Worm (Caenorhabditis elegans) whole organism, L2 larva: ENCODE results near the gene srbc-60.

Experiments
- C34F6.9 ChIP-seq: fragments of 150-350 bp; optimal IDR thresholded peaks from 2 replicates; lab custom pipeline; 2014; ENCODE audit warnings: missing biosample characterization, missing genetic modification characterization
- F13H6.1 ChIP-seq: sonication (generic microtip); optimal IDR thresholded peaks from 2 replicates; lab custom pipeline; 2016; ENCODE audit warnings: missing genetic modification characterization, missing compliant biosample characterization
- R02D3.7 ChIP-seq: fragments of 150-350 bp; optimal IDR thresholded peaks from 2 replicates; lab custom pipeline; 2014; ENCODE audit warnings: missing biosample characterization, missing genetic modification characterization
- Y55F3AM.14 ChIP-seq: fragments of 200-800 bp; sonication (Bioruptor generic); optimal IDR thresholded peaks from 2 replicates; lab custom pipeline; 2018; ENCODE audit warnings: mild to moderate bottlenecking, missing genetic modification characterization, missing compliant biosample characterization
- ZK546.5 ChIP-seq: sonication (generic microtip); optimal IDR thresholded peaks from 2 replicates; lab custom pipeline; 2017; ENCODE audit warnings: missing biosample characterization, missing genetic modification characterization
- alr-1 ChIP-seq: fragments of 150-350 bp; optimal IDR thresholded peaks from 2 replicates; lab custom pipeline; 2014; ENCODE audit warnings: missing biosample characterization, missing genetic modification characterization
- aly-2 ChIP-seq: fragments of 150-350 bp; optimal IDR thresholded peaks from 2 replicates; lab custom pipeline; 2014; ENCODE audit warnings: missing biosample characterization, missing genetic modification characterization
- ama-1 ChIP-seq: fragments of 150-350 bp; optimal IDR thresholded peaks from 2 replicates; lab custom pipeline; 2018; ENCODE audit warnings: inconsistent platforms
- blmp-1 ChIP-seq: sonication (generic microtip); optimal IDR thresholded peaks from 2 replicates; lab custom pipeline; 2017; ENCODE audit warnings: missing genetic modification characterization, mild to moderate bottlenecking, missing compliant biosample characterization, antibody characterized with exemption, moderate library complexity; ENCODE audit not compliant: insufficient read depth
- ceh-16 ChIP-seq: fragments of 150-350 bp; optimal IDR thresholded peaks from 2 replicates; lab custom pipeline; 2014; ENCODE audit warnings: missing biosample characterization, missing genetic modification characterization
- ceh-82 ChIP-seq: fragments of 150-350 bp; optimal IDR thresholded peaks from 2 replicates; lab custom pipeline; 2014; ENCODE audit warnings: missing biosample characterization, missing genetic modification characterization
- crh-2 ChIP-seq: sonication (generic microtip); optimal IDR thresholded peaks from 2 replicates; lab custom pipeline; 2017; ENCODE audit warnings: missing biosample characterization, missing genetic modification characterization
- dmd-4 ChIP-seq: sonication (generic microtip); optimal IDR thresholded peaks from 2 replicates; lab custom pipeline; 2017; ENCODE audit warnings: missing biosample characterization, missing genetic modification characterization
- egl-27 ChIP-seq: sonication (generic microtip); optimal IDR thresholded peaks from 3 replicates; lab custom pipeline; 2017; ENCODE audit warnings: missing biosample characterization, missing genetic modification reagents, missing genetic modification characterization
- elt-1 ChIP-seq: fragments of 150-350 bp; optimal IDR thresholded peaks from 2 replicates; lab custom pipeline; 2014; ENCODE audit warnings: missing biosample characterization, missing genetic modification characterization
- elt-3 ChIP-seq: sonication (generic microtip); optimal IDR thresholded peaks from 2 replicates; lab custom pipeline; 2017; ENCODE audit warnings: missing biosample characterization, missing genetic modification characterization
- fos-1 ChIP-seq: fragments of 150-350 bp; optimal IDR thresholded peaks from 2 replicates; lab custom pipeline; 2014; ENCODE audit warnings: missing biosample characterization, missing genetic modification characterization
- gmeb-1 ChIP-seq: fragments of 150-350 bp; optimal IDR thresholded peaks from 2 replicates; lab custom pipeline; 2014; ENCODE audit warnings: missing biosample characterization, missing genetic modification characterization
- lin-11 ChIP-seq: fragments of 150-350 bp; sonication (generic microtip); optimal IDR thresholded peaks from 2 replicates; lab custom pipeline; 2014; ENCODE audit warnings: missing biosample characterization, missing genetic modification characterization, inconsistent platforms, mixed read lengths
- lin-13 ChIP-seq: fragments of 150-350 bp; optimal IDR thresholded peaks from 2 replicates; lab custom pipeline; 2014; ENCODE audit warnings: missing biosample characterization, missing genetic modification reagents, missing genetic modification characterization
- lsy-2 ChIP-seq, 2 experiments: fragments of 150-350 bp in 1 of 2; sonication (generic microtip) in 1 of 2; optimal IDR thresholded peaks; 2 replicates each; lab custom pipeline; 2014 to 2017; ENCODE audit warnings: missing biosample characterization in 2 of 2, missing genetic modification characterization in 2 of 2
- mab-5 ChIP-seq: fragments of 150-350 bp; optimal IDR thresholded peaks from 2 replicates; lab custom pipeline; 2014; ENCODE audit warnings: missing biosample characterization, missing genetic modification characterization
- mbf-1 ChIP-seq: sonication (generic microtip); optimal IDR thresholded peaks from 2 replicates; lab custom pipeline; 2017; ENCODE audit warnings: missing biosample characterization, missing genetic modification characterization
- mdl-1 ChIP-seq, 2 experiments: fragments of 150-350 bp in 1 of 2; sonication (generic microtip) in 1 of 2; optimal IDR thresholded peaks; 2 replicates each; lab custom pipeline; 2017; ENCODE audit warnings: missing biosample characterization in 2 of 2, missing genetic modification characterization in 2 of 2
- nhr-10 ChIP-seq: sonication (generic microtip); optimal IDR thresholded peaks from 2 replicates; lab custom pipeline; 2017; ENCODE audit warnings: missing biosample characterization, missing genetic modification characterization
- nhr-11 ChIP-seq: fragments of 150-350 bp; optimal IDR thresholded peaks from 2 replicates; lab custom pipeline; 2014; ENCODE audit warnings: missing biosample characterization, missing genetic modification characterization
- nhr-12 ChIP-seq: fragments of 150-350 bp; optimal IDR thresholded peaks from 2 replicates; lab custom pipeline; 2014; ENCODE audit warnings: missing biosample characterization, missing genetic modification characterization
- nhr-21 ChIP-seq: fragments of 150-350 bp; optimal IDR thresholded peaks from 2 replicates; lab custom pipeline; 2014; ENCODE audit warnings: missing biosample characterization, missing genetic modification characterization
- nhr-23 ChIP-seq: fragments of 150-350 bp; optimal IDR thresholded peaks from 2 replicates; lab custom pipeline; 2014; ENCODE audit warnings: missing biosample characterization, missing genetic modification reagents, missing genetic modification characterization
- nhr-237 ChIP-seq: fragments of 150-350 bp; optimal IDR thresholded peaks from 2 replicates; lab custom pipeline; 2014; ENCODE audit warnings: missing biosample characterization, missing genetic modification characterization
- nhr-25 ChIP-seq: fragments of 150-350 bp; sonication (generic microtip); optimal IDR thresholded peaks from 3 replicates; lab custom pipeline; 2014; ENCODE audit warnings: missing biosample characterization, missing genetic modification characterization
- nhr-6 ChIP-seq: fragments of 150-350 bp; optimal IDR thresholded peaks from 2 replicates; lab custom pipeline; 2014; ENCODE audit warnings: missing biosample characterization, missing genetic modification characterization
- nhr-77 ChIP-seq: fragments of 150-350 bp; optimal IDR thresholded peaks from 2 replicates; lab custom pipeline; 2014; ENCODE audit warnings: missing biosample characterization, missing genetic modification characterization
- peb-1 ChIP-seq: fragments of 150-350 bp; optimal IDR thresholded peaks from 2 replicates; lab custom pipeline; 2014; ENCODE audit warnings: missing biosample characterization, missing genetic modification characterization
- sem-4 ChIP-seq: fragments of 150-350 bp; optimal IDR thresholded peaks from 2 replicates; lab custom pipeline; 2014; ENCODE audit warnings: missing biosample characterization, missing genetic modification reagents, missing genetic modification characterization
- skn-1 ChIP-seq: sonication (generic microtip); optimal IDR thresholded peaks from 2 replicates; lab custom pipeline; 2017; ENCODE audit warnings: missing biosample characterization, missing genetic modification characterization
- sma-3 ChIP-seq: sonication (generic microtip); optimal IDR thresholded peaks from 2 replicates; lab custom pipeline; 2016; ENCODE audit warnings: missing genetic modification reagents, missing genetic modification characterization, missing compliant biosample characterization
- sma-9 ChIP-seq, 2 experiments: fragments of 150-350 bp in 1 of 2; sonication (generic microtip) in 1 of 2; optimal IDR thresholded peaks; 2 replicates each; lab custom pipeline; 2014 to 2016; ENCODE audit warnings: missing genetic modification characterization in 2 of 2, mild to moderate bottlenecking in 1 of 2, missing biosample characterization in 1 of 2, missing compliant biosample characterization in 1 of 2, missing genetic modification reagents in 1 of 2, moderate library complexity in 1 of 2
- snpc-4 ChIP-seq: fragments of 150-350 bp; optimal IDR thresholded peaks from 2 replicates; lab custom pipeline; 2014; ENCODE audit warnings: missing biosample characterization, missing genetic modification characterization
- unc-39 ChIP-seq: fragments of 150-350 bp; optimal IDR thresholded peaks from 2 replicates; lab custom pipeline; 2014; ENCODE audit warnings: missing biosample characterization, missing genetic modification characterization
- unc-55 ChIP-seq: fragments of 150-350 bp; sonication (generic microtip); optimal IDR thresholded peaks from 3 replicates; lab custom pipeline; 2014; ENCODE audit warnings: missing biosample characterization, missing genetic modification reagents, missing genetic modification characterization
- unc-62 ChIP-seq: fragments of 150-350 bp; optimal IDR thresholded peaks from 2 replicates; lab custom pipeline; 2014; ENCODE audit warnings: missing biosample characterization, missing genetic modification reagents, missing genetic modification characterization
- zag-1 ChIP-seq: fragments of 150-350 bp; optimal IDR thresholded peaks from 2 replicates; lab custom pipeline; 2014; ENCODE audit warnings: missing biosample characterization, missing genetic modification characterization
- ztf-1 ChIP-seq: fragments of 200-800 bp; sonication (Bioruptor generic); conservative IDR thresholded peaks from 2 replicates; pipeline ENCODE4 v1.3.6; 2022; ENCODE audit warnings: missing genetic modification characterization, missing compliant biosample characterization
- ztf-11 ChIP-seq: sonication (generic microtip); optimal IDR thresholded peaks from 2 replicates; lab custom pipeline; 2017; ENCODE audit warnings: missing biosample characterization, missing genetic modification characterization
- ztf-4 ChIP-seq: fragments of 150-350 bp; optimal IDR thresholded peaks from 2 replicates; lab custom pipeline; 2014; ENCODE audit warnings: missing biosample characterization, missing genetic modification characterization

Gene srbc-60

DNA sequence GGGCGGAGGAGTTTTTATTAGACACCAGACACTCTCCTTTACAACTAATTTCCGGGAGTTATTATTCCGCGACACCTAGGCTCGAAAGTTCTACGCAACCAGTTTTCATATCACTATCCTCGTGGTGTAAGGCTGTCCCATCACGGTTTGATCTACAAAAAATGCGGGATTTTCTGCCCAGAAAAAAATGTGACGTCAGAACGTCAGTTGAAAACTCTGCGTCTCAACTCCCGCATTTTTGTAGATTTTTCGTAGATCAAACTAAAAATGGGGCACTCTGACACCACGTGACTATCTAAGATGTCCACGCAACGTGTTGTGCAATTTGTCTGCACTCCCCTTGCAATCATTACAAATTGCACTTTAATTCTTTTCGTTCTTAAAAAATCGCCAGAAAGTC, 15.4 kb upstream of the srbc-60 start, which contains the start of gene str-238:
Gene str-238, plus strand, starts transcription at position 301 of the 400 bp plus-strand sequence.
- no peak for TF ChIP-seq lin-13 (GFP tag; lab: Kevin White, UChicago)
- TF ChIP-seq unc-62 (GFP tag; lab: Kevin White, UChicago), result no peak
- TF ChIP-seq unc-55 (GFP tag; lab: Kevin White, UChicago), result no peak
- TF ChIP-seq nhr-25 (tag; lab: Kevin White, UChicago), result no peak
- TF ChIP-seq zag-1 (tag; lab: Kevin White, UChicago), result no peak
- TF ChIP-seq unc-39 (tag; lab: Kevin White, UChicago), result no peak
- no peak for TF ChIP-seq egl-27 (tag; lab: Kevin White, UChicago)
- TF ChIP-seq nhr-77 (tag; lab: Kevin White, UChicago), result no peak
- TF ChIP-seq ceh-16 (tag; lab: Kevin White, UChicago), result no peak
- TF ChIP-seq peb-1 (tag; lab: Kevin White, UChicago), result no peak
- TF ChIP-seq, all 48 proteins: peak for 0

DNA sequence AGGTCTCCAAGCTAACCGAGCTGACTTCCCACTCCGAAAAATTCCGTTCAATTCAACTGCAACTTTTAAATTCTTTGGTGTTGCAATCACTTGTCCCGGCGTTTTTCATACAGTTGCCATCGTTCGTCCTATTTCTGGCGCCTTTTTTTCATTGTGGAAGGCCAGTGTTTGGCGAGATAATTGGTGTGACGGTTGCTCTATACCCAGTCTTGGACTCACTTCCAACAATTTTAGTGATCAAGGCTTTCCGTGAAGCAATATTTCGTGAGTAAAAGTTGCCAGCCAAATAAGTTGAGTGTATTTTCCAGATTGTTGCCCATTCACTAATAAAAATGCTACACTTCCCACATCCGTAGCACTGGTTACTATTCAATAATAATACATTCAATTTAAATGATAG, 7.9 kb upstream of the srbc-60 start:
- TF ChIP-seq nhr-11 (tag; lab: Kevin White, UChicago) (no peak), F13H6.1 (no peak), nhr-10 (tag; lab: Kevin White, UChicago) (no peak), nhr-77 (tag; lab: Kevin White, UChicago) (no peak), sem-4 (tag; lab: Kevin White, UChicago) (no peak), nhr-237 (tag; lab: Kevin White, UChicago) (no peak), elt-3 (tag; lab: Kevin White, UChicago) (no peak), ceh-16 (tag; lab: Kevin White, UChicago) (no peak), sma-3 (GFP tag; lab: Kevin White, UChicago) (no peak), ZK546.5 (tag; lab: Kevin White, UChicago) (no peak), ztf-1 (GFP tag; lab: Robert Waterston, UW) (no peak), Y55F3AM.14 (no peak), R02D3.7 (tag; lab: Kevin White, UChicago) (no peak), C34F6.9 (tag; lab: Kevin White, UChicago) (no peak), dmd-4 (no peak), aly-2 (tag; lab: Kevin White, UChicago) (no peak)

DNA sequence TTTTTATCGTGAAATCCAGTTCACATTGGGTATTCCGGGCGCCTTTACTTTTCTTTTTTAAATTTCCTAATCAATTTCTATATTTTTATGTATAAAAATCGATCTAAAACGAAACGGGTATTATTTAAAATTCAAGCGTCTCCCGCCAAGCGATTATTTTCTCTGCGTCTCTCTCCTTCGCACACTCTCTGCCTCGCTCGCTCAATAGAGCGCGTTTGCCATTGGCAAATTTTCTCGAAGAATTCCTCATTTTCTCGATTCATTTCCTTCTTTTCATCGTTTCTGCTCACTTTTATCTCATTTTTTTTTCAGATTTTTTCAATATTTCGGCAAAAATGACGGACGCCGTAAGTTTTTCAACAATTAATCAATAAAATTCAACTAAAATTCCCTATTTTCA, 6.8 kb upstream of the srbc-60 start, which contains the start of gene sti-1:
Gene sti-1, plus strand, starts transcription at position 263 of the 400 bp plus-strand sequence.
- no peak for TF ChIP-seq mbf-1 (tag; lab: Kevin White, UChicago)
- no peak for TF ChIP-seq ZK546.5 (tag; lab: Kevin White, UChicago)
- TF ChIP-seq nhr-10 (tag; lab: Kevin White, UChicago), result no peak
- no peak for TF ChIP-seq Y55F3AM.14
- peak; percentile 72 for TF ChIP-seq egl-27 (tag; lab: Kevin White, UChicago)
- peak; percentile 66 for TF ChIP-seq fos-1 (tag; lab: Kevin White, UChicago)
- no peak for TF ChIP-seq dmd-4
- peak; percentile 90 for TF ChIP-seq sma-3 (GFP tag; lab: Kevin White, UChicago)
- TF ChIP-seq skn-1 (tag; lab: Kevin White, UChicago), result no peak
- TF ChIP-seq nhr-23 (tag; lab: Kevin White, UChicago), result no peak
- TF ChIP-seq ama-1 (lab: Kevin White, UChicago), result peak; percentile 55
- TF ChIP-seq unc-55 (GFP tag; lab: Kevin White, UChicago), result peak; percentile 89
- TF ChIP-seq gmeb-1 (tag; lab: Kevin White, UChicago), result peak; percentile 98
- TF ChIP-seq R02D3.7 (tag; lab: Kevin White, UChicago), result peak; percentile 1
- no peak for TF ChIP-seq elt-3 (tag; lab: Kevin White, UChicago)
- no peak for TF ChIP-seq zag-1 (tag; lab: Kevin White, UChicago)
- TF ChIP-seq nhr-21 (tag; lab: Kevin White, UChicago), result peak; percentile 81
- peak; percentile 22 for TF ChIP-seq ceh-82 (tag; lab: Kevin White, UChicago)
- no peak for TF ChIP-seq nhr-77 (tag; lab: Kevin White, UChicago)
- peak; percentile 88 for TF ChIP-seq lin-13 (GFP tag; lab: Kevin White, UChicago)
- peak; percentile 79 for TF ChIP-seq lin-11 (tag; lab: Kevin White, UChicago)
- TF ChIP-seq alr-1 (tag; lab: Kevin White, UChicago), result no peak
- peak; percentile 64 to 90 for TF ChIP-seq lsy-2 (tag; optimal IDR thresholded peaks at IDR 0.05; lab: Kevin White, UChicago)
- no peak for TF ChIP-seq ceh-16 (tag; lab: Kevin White, UChicago)
- peak; percentile 89 for TF ChIP-seq sma-9 (GFP tag; optimal IDR thresholded peaks at IDR 0.05; lab: Kevin White, UChicago)
- TF ChIP-seq sma-9 (tag; optimal IDR thresholded peaks at IDR 0.05; lab: Kevin White, UChicago), result no peak
- TF ChIP-seq elt-1 (tag; lab: Kevin White, UChicago), result no peak
- TF ChIP-seq ztf-11 (tag; lab: Kevin White, UChicago), result no peak
- peak; percentile 9 for TF ChIP-seq unc-62 (GFP tag; lab: Kevin White, UChicago)
- TF ChIP-seq snpc-4, result peak; percentile 35
- no peak for TF ChIP-seq ztf-1 (GFP tag; lab: Robert Waterston, UW)
- TF ChIP-seq nhr-6 (tag; lab: Kevin White, UChicago), result peak; percentile 66
- TF ChIP-seq nhr-12, result no peak
- TF ChIP-seq peb-1 (tag; lab: Kevin White, UChicago), result no peak
- TF ChIP-seq ztf-4 (tag; lab: Kevin White, UChicago), result peak; percentile 72
- no peak for TF ChIP-seq nhr-11 (tag; lab: Kevin White, UChicago)
- no peak for TF ChIP-seq unc-39 (tag; lab: Kevin White, UChicago)
- no peak for TF ChIP-seq aly-2 (tag; lab: Kevin White, UChicago)
- peak; percentile 69 for TF ChIP-seq nhr-25 (tag; lab: Kevin White, UChicago)
- TF ChIP-seq mdl-1 (tag; optimal IDR thresholded peaks at IDR 0.05; lab: Kevin White, UChicago), result no peak
- peak; percentile 90 for TF ChIP-seq crh-2 (tag; lab: Kevin White, UChicago)
- peak; percentile 70 for TF ChIP-seq mab-5 (tag; lab: Kevin White, UChicago)
- TF ChIP-seq F13H6.1, result peak; percentile 80
- TF ChIP-seq blmp-1 (tag; lab: Kevin White, UChicago), result peak; percentile 26
- TF ChIP-seq nhr-237 (tag; lab: Kevin White, UChicago), result peak; percentile 9
